Fruit fly (Drosophila melanogaster) whole organism, adult: ENCODE results near the gene cutlet.

Source experiments
- CG11617 ChIP-seq: fragments of 200-800 bp; sonication (Bioruptor generic); optimal IDR thresholded peaks from 2 replicates; lab custom pipeline; 2017; ENCODE audit warnings: mild to moderate bottlenecking, missing biosample characterization, missing genetic modification reagents, missing genetic modification characterization
- CG12768 ChIP-seq: fragments of 200-800 bp; sonication (Bioruptor generic); optimal IDR thresholded peaks from 2 replicates; lab custom pipeline; 2017; ENCODE audit warnings: missing biosample characterization, missing genetic modification characterization, mild to moderate bottlenecking, moderate library complexity, missing genetic modification reagents
- CG14711 ChIP-seq: fragments of 200-800 bp; sonication (Bioruptor generic); optimal IDR thresholded peaks from 2 replicates; lab custom pipeline; 2018; ENCODE audit warnings: missing biosample characterization, mild to moderate bottlenecking, missing genetic modification characterization, moderate library complexity
- CG1620 ChIP-seq: fragments of 200-800 bp; sonication (Bioruptor generic); optimal IDR thresholded peaks from 2 replicates; lab custom pipeline; 2016; ENCODE audit warnings: missing biosample characterization, missing genetic modification characterization
- CG33017 ChIP-seq: fragments of 200-800 bp; sonication (Bioruptor generic); optimal IDR thresholded peaks from 2 replicates; lab custom pipeline; 2018; ENCODE audit warnings: missing biosample characterization, mild to moderate bottlenecking, missing genetic modification characterization, moderate library complexity
- CG5204 ChIP-seq: fragments of 200-800 bp; sonication (Bioruptor generic); optimal IDR thresholded peaks from 2 replicates; lab custom pipeline; 2016; ENCODE audit warnings: missing biosample characterization, missing genetic modification characterization
- CG7045 ChIP-seq: fragments of 200-800 bp; sonication (Bioruptor generic); optimal IDR thresholded peaks from 2 replicates; lab custom pipeline; 2017; ENCODE audit warnings: missing biosample characterization, mild to moderate bottlenecking, missing genetic modification characterization
- CG7101 ChIP-seq: fragments of 200-800 bp; sonication (Bioruptor generic); optimal IDR thresholded peaks from 2 replicates; lab custom pipeline; 2018; ENCODE audit warnings: missing biosample characterization, mild to moderate bottlenecking, missing genetic modification characterization, moderate library complexity
- Clk ChIP-seq: fragments of 200-800 bp; sonication (Bioruptor generic); optimal IDR thresholded peaks from 2 replicates; lab custom pipeline; 2017; ENCODE audit warnings: missing biosample characterization, missing genetic modification characterization
- Crg-1 ChIP-seq: fragments of 200-800 bp; sonication (Bioruptor generic); optimal IDR thresholded peaks from 2 replicates; lab custom pipeline; 2016; ENCODE audit warnings: missing biosample characterization, missing genetic modification characterization
- Hr96 ChIP-seq: fragments of 200-800 bp; sonication (Bioruptor generic); optimal IDR thresholded peaks from 2 replicates; lab custom pipeline; 2016; ENCODE audit warnings: missing biosample characterization, missing genetic modification characterization
- Mnt ChIP-seq: fragments of 200-800 bp; sonication (Bioruptor generic); optimal IDR thresholded peaks from 2 replicates; lab custom pipeline; 2016; ENCODE audit warnings: missing biosample characterization, mild to moderate bottlenecking, missing genetic modification characterization
- bab1 ChIP-seq: fragments of 200-800 bp; sonication (Bioruptor generic); optimal IDR thresholded peaks from 3 replicates; lab custom pipeline; 2019; ENCODE audit warnings: missing biosample characterization, mild to moderate bottlenecking, missing genetic modification characterization, moderate library complexity
- cic ChIP-seq: fragments of 200-800 bp; sonication (Bioruptor generic); optimal IDR thresholded peaks from 2 replicates; lab custom pipeline; 2017; ENCODE audit warnings: missing biosample characterization, mild to moderate bottlenecking, missing genetic modification characterization, moderate library complexity
- cnc ChIP-seq, 2 experiments: fragments of >200 bp; optimal IDR thresholded peaks; 2 replicates each; lab custom pipeline; 2017
- kay ChIP-seq: fragments of 200-800 bp; sonication (Bioruptor generic); peaks from one replicate; lab custom pipeline; 2016; ENCODE audit warnings: missing biosample characterization, missing genetic modification characterization, borderline replicate concordance
- ovo ChIP-seq: fragments of 200-800 bp; sonication (Bioruptor generic); optimal IDR thresholded peaks from 2 replicates; lab custom pipeline; 2016; ENCODE audit warnings: missing biosample characterization, missing genetic modification characterization
- pad ChIP-seq: fragments of 200-800 bp; sonication (Bioruptor generic); optimal IDR thresholded peaks from 3 replicates; lab custom pipeline; 2017; ENCODE audit warnings: missing biosample characterization, missing genetic modification characterization, mild to moderate bottlenecking, moderate library complexity, missing genetic modification reagents
- tj ChIP-seq: fragments of 200-800 bp; sonication (Bioruptor generic); optimal IDR thresholded peaks from 3 replicates; lab custom pipeline; 2017; ENCODE audit warnings: missing biosample characterization, mild to moderate bottlenecking, missing genetic modification characterization, moderate library complexity
- toe ChIP-seq: fragments of 200-800 bp; sonication (Bioruptor generic); optimal IDR thresholded peaks from 2 replicates; lab custom pipeline; 2016; ENCODE audit warnings: missing biosample characterization, missing genetic modification characterization

Gene cutlet

dm6 chr2L:3698992-3699514, 12.5 kb downstream of the cutlet start, which contains the start of the genes CG10031 and CG42464:
Gene CG10031 (minus strand): TSS chr2L:3699092.
Gene CG42464 (plus strand): TSS chr2L:3699464.
- TF ChIP-seq kay (GFP tag; lab: Kevin White, UChicago): peak; percentile 84
- TF ChIP-seq Crg-1: no peak

DNA sequence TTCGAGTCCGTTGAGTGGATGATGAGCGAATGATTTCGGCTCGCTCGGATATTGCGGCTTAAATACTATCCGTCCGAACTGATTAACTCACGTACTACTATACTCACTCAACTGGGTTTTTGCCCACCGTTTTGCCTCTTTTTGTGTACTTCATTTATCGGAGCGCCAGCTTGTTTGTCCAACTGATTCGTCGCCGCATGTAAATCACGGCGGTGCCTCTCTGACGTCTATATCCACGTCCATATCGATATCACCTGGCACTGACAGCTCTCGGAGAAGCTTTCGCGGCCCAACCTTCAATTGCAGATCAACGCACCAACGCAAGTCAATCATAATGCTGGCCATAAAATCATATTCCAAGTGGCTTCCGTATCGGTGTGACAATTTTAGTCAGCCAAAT, 13.8 kb downstream of the cutlet start, which contains the start of gene CG3604:
Gene CG3604 (minus strand): TSS at position 101 of the 400 bp plus-strand sequence.
- TF ChIP-seq CG14711 (tag; lab: Kevin White, UChicago): no peak
- no peak for TF ChIP-seq CG5204 (GFP tag; lab: Kevin White, UChicago)
- no peak for TF ChIP-seq CG7045
- TF ChIP-seq Hr96: no peak
- no peak for TF ChIP-seq CG12768
- TF ChIP-seq Crg-1: no peak
- TF ChIP-seq cic (GFP tag; lab: Kevin White, UChicago): no peak
- TF ChIP-seq CG33017 (tag; lab: Kevin White, UChicago): no peak
- TF ChIP-seq tj (GFP tag; lab: Kevin White, UChicago): no peak
- no peak for TF ChIP-seq Mnt (GFP tag; lab: Kevin White, UChicago)
- no peak for TF ChIP-seq Clk (GFP tag; lab: Kevin White, UChicago)
- TF ChIP-seq toe (GFP tag; lab: Kevin White, UChicago): no peak
- no peak for TF ChIP-seq CG1620 (GFP tag; lab: Kevin White, UChicago)
- no peak for TF ChIP-seq kay (GFP tag; lab: Kevin White, UChicago)
- TF ChIP-seq cnc (optimal IDR thresholded peaks at IDR 0.05; lab: Kevin White, UChicago): no peak
- TF ChIP-seq bab1 (GFP tag; lab: Kevin White, UChicago): no peak
- TF ChIP-seq CG7101: no peak

DNA sequence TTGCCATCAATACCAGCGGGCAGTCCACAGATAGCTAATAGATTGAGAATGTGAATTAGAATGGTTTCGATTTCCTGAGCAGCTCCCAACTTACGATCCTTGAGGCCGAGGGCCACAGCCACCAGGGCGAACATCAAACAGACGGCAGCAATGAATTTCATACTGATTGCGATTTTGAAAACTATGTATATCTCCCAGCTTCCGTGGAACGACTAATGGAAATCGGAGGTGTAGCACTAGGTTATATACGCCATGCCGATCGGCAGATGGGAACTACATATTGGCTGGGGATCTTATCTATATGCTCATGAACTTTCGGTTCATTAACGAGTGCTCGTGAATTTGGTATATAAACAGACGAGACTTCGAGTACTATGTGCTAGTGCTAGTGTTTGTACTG, 15.1 kb downstream of the cutlet start, which contains the start of gene IM33:
Gene IM33 (minus strand): TSS at position 221 of the 400 bp plus-strand sequence.
- peak; percentile 27 for TF ChIP-seq cic (GFP tag; lab: Kevin White, UChicago)
- TF ChIP-seq cnc (optimal IDR thresholded peaks at IDR 0.05; lab: Kevin White, UChicago): no peak
- no peak for TF ChIP-seq CG11617 (GFP tag; lab: Kevin White, UChicago)

- no peak for TF ChIP-seq Crg-1
- TF ChIP-seq CG12768: no peak
- TF ChIP-seq pad: no peak
- TF ChIP-seq cic (GFP tag; lab: Kevin White, UChicago): peak; percentile 25
- peak; percentile 36 for TF ChIP-seq kay (GFP tag; lab: Kevin White, UChicago)
- TF ChIP-seq CG1620 (GFP tag; lab: Kevin White, UChicago): no peak
- TF ChIP-seq CG7101: no peak
These were observed 16.2 kb downstream of the cutlet start, which contains the start of gene CG16713 for dm6 chr2L:3695361-3695818. Gene CG16713 (minus strand): TSS chr2L:3695411.

dm6 chr2L:3694920-3695319, 16.6 kb downstream of the cutlet start, which contains the start of gene CG43165:
Gene CG43165 (minus strand): TSS chr2L:3695020.
- TF ChIP-seq CG12768 (no peak), Clk (GFP tag; lab: Kevin White, UChicago) (no peak), CG14711 (tag; lab: Kevin White, UChicago) (no peak), CG7101 (no peak), toe (GFP tag; lab: Kevin White, UChicago) (no peak), bab1 (GFP tag; lab: Kevin White, UChicago) (no peak), Hr96 (no peak), CG7045 (no peak), pad (no peak), CG11617 (GFP tag; lab: Kevin White, UChicago) (no peak), CG1620 (GFP tag; lab: Kevin White, UChicago) (no peak), tj (GFP tag; lab: Kevin White, UChicago) (no peak), ovo (GFP tag; lab: Kevin White, UChicago) (no peak), cic (GFP tag; lab: Kevin White, UChicago) (no peak)

dm6 chr2L:3693805-3694204, 17.7 kb downstream of the cutlet start, which contains the start of gene Acp24A4:
Gene Acp24A4 (minus strand): TSS chr2L:3693905.
- TF ChIP-seq CG5204 (GFP tag; lab: Kevin White, UChicago) (no peak), pad (no peak), CG7045 (no peak)

- TF ChIP-seq CG1620 (GFP tag; lab: Kevin White, UChicago): no peak
These were observed 18.5 kb downstream of the cutlet start, which contains the start of gene CG3513 for dm6 chr2L:3693082-3693481. Gene CG3513 (minus strand): TSS chr2L:3693182.

dm6 chr2L:3692466-3692865, 19.1 kb downstream of the cutlet start, which contains the start of gene CG16704:
Gene CG16704 (minus strand): TSS chr2L:3692587.
- TF ChIP-seq cic (GFP tag; lab: Kevin White, UChicago): no peak
- no peak for TF ChIP-seq bab1 (GFP tag; lab: Kevin White, UChicago)
- no peak for TF ChIP-seq toe (GFP tag; lab: Kevin White, UChicago)
- TF ChIP-seq Hr96: no peak
- no peak for TF ChIP-seq ovo (GFP tag; lab: Kevin White, UChicago)
- no peak for TF ChIP-seq Crg-1
- TF ChIP-seq CG5204 (GFP tag; lab: Kevin White, UChicago): no peak
- no peak for TF ChIP-seq Mnt (GFP tag; lab: Kevin White, UChicago)
- no peak for TF ChIP-seq CG33017 (tag; lab: Kevin White, UChicago)
- TF ChIP-seq pad: no peak
- no peak for TF ChIP-seq cnc (optimal IDR thresholded peaks at IDR 0.05; lab: Kevin White, UChicago)
- no peak for TF ChIP-seq CG1620 (GFP tag; lab: Kevin White, UChicago)
- TF ChIP-seq CG14711 (tag; lab: Kevin White, UChicago): no peak
- TF ChIP-seq kay (GFP tag; lab: Kevin White, UChicago): no peak
- no peak for TF ChIP-seq Clk (GFP tag; lab: Kevin White, UChicago)
- TF ChIP-seq CG12768: no peak
- no peak for TF ChIP-seq tj (GFP tag; lab: Kevin White, UChicago)
- TF ChIP-seq CG7045: no peak
- no peak for TF ChIP-seq CG11617 (GFP tag; lab: Kevin White, UChicago)
